Worm (Caenorhabditis elegans): ENCODE measurements around the gene his-24.

- TF ChIP-seq F13C5.2 (tag; optimal IDR thresholded peaks at IDR 0.05) = no peak
- no peak for TF ChIP-seq hmbx-1 (tag; optimal IDR thresholded peaks at IDR 0.05)
- no peak for TF ChIP-seq ceh-36 (tag; optimal IDR thresholded peaks at IDR 0.05)
- TF ChIP-seq ama-1 (optimal IDR thresholded peaks at IDR 0.05) = no peak
- no peak for TF ChIP-seq tra-4 (tag; optimal IDR thresholded peaks at IDR 0.05)
- TF ChIP-seq tbx-11 (GFP tag; IDR thresholded peaks at IDR 0.05) = no peak
- TF ChIP-seq hmg-4 (GFP tag; optimal IDR thresholded peaks at IDR 0.05) = no peak
- TF ChIP-seq ceh-13 (GFP tag; optimal IDR thresholded peaks at IDR 0.05) = no peak
- no peak for TF ChIP-seq pes-1 (GFP tag; IDR thresholded peaks at IDR 0.05)
- no peak for TF ChIP-seq aly-1 (tag; optimal IDR thresholded peaks at IDR 0.05)
- no peak for TF ChIP-seq sea-1 (GFP tag; conservative IDR thresholded peaks at IDR 0.05)
- TF ChIP-seq flt-1 (GFP tag; IDR thresholded peaks at IDR 0.05) = no peak
- no peak for TF ChIP-seq B0310.2 (tag; optimal IDR thresholded peaks at IDR 0.05)
These were observed 2.6 kb upstream of the his-24 start for ce11 chrX:14487333-14487732.

All from whole organism, early embryonic.